Fruit fly (Drosophila melanogaster) whole organism, pupa: ENCODE data around the gene up.

Experiments used
- CG10348 ChIP-seq: fragments of 200-800 bp; sonication (Bioruptor generic); IDR thresholded peaks from 2 replicates; pipeline ENCODE4 v1.3.6; 2022; ENCODE audit warnings: missing biosample characterization, missing genetic modification characterization
- CG12605 ChIP-seq: fragments of 200-800 bp; sonication (Bioruptor generic); IDR thresholded peaks from 2 replicates; pipeline ENCODE4 v1.3.6; 2022; ENCODE audit warnings: missing biosample characterization, missing genetic modification characterization
- CG14655 ChIP-seq: fragments of 200-800 bp; sonication (Bioruptor generic); optimal IDR thresholded peaks from 3 replicates; lab custom pipeline; 2017; ENCODE audit warnings: mild to moderate bottlenecking, missing biosample characterization, missing genetic modification reagents, missing genetic modification characterization
- CG32121 ChIP-seq: fragments of 200-800 bp; sonication (Bioruptor generic); IDR thresholded peaks from 2 replicates; pipeline ENCODE4 v1.3.6; 2022; ENCODE audit warnings: missing biosample characterization, missing genetic modification characterization
- CG34367 ChIP-seq: fragments of 200-800 bp; sonication (Bioruptor generic); optimal IDR thresholded peaks from 2 replicates; lab custom pipeline; 2018; ENCODE audit warnings: missing biosample characterization, mild to moderate bottlenecking, missing genetic modification characterization
- CG4496 ChIP-seq: fragments of 200-800 bp; sonication (Bioruptor generic); IDR thresholded peaks from 3 replicates; pipeline ENCODE4 v1.3.6; 2022; ENCODE audit warnings: missing biosample characterization, missing genetic modification characterization
- CG8301 ChIP-seq: fragments of 200-800 bp; sonication (Bioruptor generic); optimal IDR thresholded peaks from 2 replicates; lab custom pipeline; 2018; ENCODE audit warnings: missing biosample characterization, mild to moderate bottlenecking, missing genetic modification characterization
- EcR ChIP-seq: fragments of 200-800 bp; sonication (Bioruptor generic); optimal IDR thresholded peaks from 3 replicates; lab custom pipeline; 2019; ENCODE audit warnings: missing biosample characterization, missing genetic modification characterization, mild to moderate bottlenecking, moderate library complexity, missing genetic modification reagents
- Ets98B ChIP-seq: fragments of 200-800 bp; sonication (Bioruptor generic); IDR thresholded peaks from 2 replicates; pipeline ENCODE4 v1.3.6; 2022; ENCODE audit warnings: missing biosample characterization, missing genetic modification characterization
- Pif1B ChIP-seq: fragments of 200-800 bp; sonication (Bioruptor generic); optimal IDR thresholded peaks from 3 replicates; lab custom pipeline; 2016; ENCODE audit warnings: missing biosample characterization, missing genetic modification characterization
- Snoo ChIP-seq: fragments of 200-800 bp; sonication (Bioruptor generic); optimal IDR thresholded peaks from 3 replicates; lab custom pipeline; 2017; ENCODE audit warnings: missing biosample characterization, mild to moderate bottlenecking, missing genetic modification characterization, inconsistent platforms
- gl ChIP-seq: fragments of 200-800 bp; sonication (Bioruptor generic); optimal IDR thresholded peaks from 2 replicates; lab custom pipeline; 2018; ENCODE audit warnings: missing biosample characterization, mild to moderate bottlenecking, missing genetic modification characterization

DNA sequence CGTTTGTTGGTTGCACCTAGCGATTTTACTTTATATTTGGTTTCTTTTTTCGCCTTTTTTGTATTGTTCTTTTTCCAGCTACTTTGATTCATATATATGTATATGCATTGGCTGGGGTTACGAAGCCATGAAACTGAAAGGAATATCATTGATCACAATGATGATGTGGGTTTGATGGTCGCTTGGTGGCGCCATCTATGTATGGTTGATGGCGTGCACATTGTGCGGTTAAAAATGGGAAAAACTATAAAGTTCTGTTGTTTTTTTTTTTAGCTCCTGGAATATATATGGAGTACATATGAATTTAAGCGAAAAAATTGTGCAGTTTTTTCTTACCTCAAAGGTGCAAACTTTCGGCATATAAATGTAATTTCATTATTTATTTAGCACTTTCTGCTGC lies 15.5 kb downstream of the up start:
- TF ChIP-seq Snoo (tag; lab: Kevin White, UChicago) (no peak), EcR (no peak), Pif1B (GFP tag; lab: Kevin White, UChicago) (no peak), CG32121 (no peak), CG10348 (GFP tag; lab: Robert Waterston, UW) (no peak), CG34367 (tag; lab: Kevin White, UChicago) (no peak), CG4496 (no peak), Ets98B (GFP tag; lab: Robert Waterston, UW) (no peak), gl (tag; lab: Kevin White, UChicago) (no peak), CG12605 (GFP tag; lab: Robert Waterston, UW) (no peak), CG8301 (tag; lab: Kevin White, UChicago) (no peak), CG14655 (GFP tag; lab: Kevin White, UChicago) (no peak)
